Fruit fly (Drosophila melanogaster) whole organism, embryonic: ENCODE results near the gene Fgop2.

ENCODE experiments used
- CG10209 ChIP-seq: fragments of 200-800 bp; sonication (Bioruptor generic); optimal IDR thresholded peaks from 3 replicates; lab custom pipeline; 2017; ENCODE audit warnings: missing biosample characterization, mild to moderate bottlenecking, missing genetic modification characterization, missing genetic modification reagents
- CG10431 ChIP-seq: fragments of 200-800 bp; sonication (Bioruptor generic); optimal IDR thresholded peaks from 3 replicates; lab custom pipeline; 2018; ENCODE audit warnings: missing biosample characterization, mild to moderate bottlenecking, missing genetic modification characterization
- CG11456 ChIP-seq: fragments of 200-800 bp; sonication (Bioruptor generic); IDR thresholded peaks from 3 replicates; pipeline ENCODE4 v1.3.6; 2022; ENCODE audit warnings: missing biosample characterization, missing genetic modification characterization
- CG11560 ChIP-seq: fragments of 200-800 bp; sonication (Bioruptor generic); IDR thresholded peaks from 3 replicates; pipeline ENCODE4 v1.3.6; 2022; ENCODE audit warnings: missing biosample characterization, missing genetic modification characterization
- CG12744 ChIP-seq: fragments of 200-800 bp; sonication (Bioruptor generic); optimal IDR thresholded peaks from 2 replicates; lab custom pipeline; 2016; ENCODE audit warnings: missing biosample characterization, missing genetic modification characterization
- CG15011 ChIP-seq: fragments of 200-800 bp; sonication (Bioruptor generic); optimal IDR thresholded peaks from 3 replicates; lab custom pipeline; 2018; ENCODE audit warnings: missing biosample characterization, mild to moderate bottlenecking, missing genetic modification characterization
- CG15269 ChIP-seq: fragments of 200-800 bp; sonication (Bioruptor generic); optimal IDR thresholded peaks from 2 replicates; lab custom pipeline; 2018; ENCODE audit warnings: missing biosample characterization, mild to moderate bottlenecking, missing genetic modification characterization, moderate library complexity
- CG18599 ChIP-seq: fragments of 200-800 bp; sonication (Bioruptor generic); optimal IDR thresholded peaks from 3 replicates; lab custom pipeline; 2017; ENCODE audit warnings: missing biosample characterization, missing genetic modification characterization, mild to moderate bottlenecking, moderate library complexity, missing genetic modification reagents
- CG2120 ChIP-seq: fragments of 200-800 bp; sonication (Bioruptor generic); optimal IDR thresholded peaks from 3 replicates; lab custom pipeline; 2016; ENCODE audit warnings: missing biosample characterization, missing genetic modification characterization
- CG31365 ChIP-seq: fragments of 200-800 bp; sonication (Bioruptor generic); optimal IDR thresholded peaks from 2 replicates; lab custom pipeline; 2018; ENCODE audit warnings: missing biosample characterization, mild to moderate bottlenecking, missing genetic modification characterization
- CG31441 ChIP-seq: fragments of 200-800 bp; sonication (Bioruptor generic); IDR thresholded peaks from 2 replicates; pipeline ENCODE4 v1.3.6; 2022; ENCODE audit warnings: missing biosample characterization, missing genetic modification characterization
- CG34376 ChIP-seq: fragments of 200-800 bp; sonication (Bioruptor generic); optimal IDR thresholded peaks from 2 replicates; lab custom pipeline; 2018; ENCODE audit warnings: missing biosample characterization, mild to moderate bottlenecking, missing genetic modification characterization
- CG3838 ChIP-seq: fragments of 200-800 bp; sonication (Bioruptor generic); optimal IDR thresholded peaks from 3 replicates; lab custom pipeline; 2016; ENCODE audit warnings: missing biosample characterization, missing genetic modification characterization
- CG43689 ChIP-seq: fragments of 200-800 bp; sonication (Bioruptor generic); IDR thresholded peaks from 2 replicates; pipeline ENCODE4 v1.3.6; 2022; ENCODE audit warnings: missing biosample characterization, missing genetic modification characterization
- CG7357 ChIP-seq: fragments of 200-800 bp; sonication (Bioruptor generic); IDR thresholded peaks from 3 replicates; pipeline ENCODE4 v1.3.6; 2022; ENCODE audit warnings: missing biosample characterization, missing genetic modification characterization
- CG8944 ChIP-seq: fragments of 200-800 bp; sonication (Bioruptor generic); optimal IDR thresholded peaks from 3 replicates; lab custom pipeline; 2016; ENCODE audit warnings: missing biosample characterization, missing genetic modification characterization
- CG9727 ChIP-seq: fragments of 200-800 bp; sonication (Bioruptor generic); optimal IDR thresholded peaks from 3 replicates; lab custom pipeline; 2017; ENCODE audit warnings: missing biosample characterization, mild to moderate bottlenecking, missing genetic modification characterization
- CHES-1-like ChIP-seq: fragments of 200-800 bp; sonication (Bioruptor generic); optimal IDR thresholded peaks from 2 replicates; lab custom pipeline; 2016; ENCODE audit warnings: missing biosample characterization, missing genetic modification characterization
- Doc3 ChIP-seq: fragments of 200-800 bp; sonication (Bioruptor generic); IDR thresholded peaks from 3 replicates; pipeline ENCODE4 v1.3.6; 2022; ENCODE audit warnings: missing biosample characterization, missing genetic modification characterization; ENCODE audit not compliant: partially characterized antibody
- Dref ChIP-seq: fragments of 200-800 bp; sonication (Bioruptor generic); IDR thresholded peaks from 2 replicates; pipeline ENCODE4 v1.3.6; 2022; ENCODE audit warnings: missing biosample characterization, missing genetic modification characterization
- Eip74EF ChIP-seq, 2 experiments: fragments of 200-800 bp in 1 of 2; fragments of >200 bp in 1 of 2; sonication (Bioruptor generic) in 1 of 2; optimal IDR thresholded peaks; 2 replicates each; lab custom pipeline; 2017 to 2019; ENCODE audit warnings: missing biosample characterization in 2 of 2, missing genetic modification characterization in 2 of 2, mild to moderate bottlenecking in 1 of 2, moderate library complexity in 1 of 2
- GATAe ChIP-seq: fragments of 200-800 bp; sonication (Bioruptor generic); conservative IDR thresholded peaks from 2 replicates; pipeline ENCODE4 v1.3.6; 2022; ENCODE audit warnings: missing biosample characterization, missing genetic modification characterization
- HLH54F ChIP-seq: fragments of 200-800 bp; sonication (Bioruptor generic); optimal IDR thresholded peaks from 3 replicates; lab custom pipeline; 2016; ENCODE audit warnings: missing biosample characterization, missing genetic modification characterization
- HmgD ChIP-seq: fragments of 200-800 bp; sonication (Bioruptor generic); optimal IDR thresholded peaks from 3 replicates; lab custom pipeline; 2016; ENCODE audit warnings: missing biosample characterization, missing genetic modification characterization
- HmgZ ChIP-seq: fragments of 200-800 bp; sonication (Bioruptor generic); optimal IDR thresholded peaks from 2 replicates; lab custom pipeline; 2018; ENCODE audit warnings: missing biosample characterization, mild to moderate bottlenecking, missing genetic modification characterization
- Kr ChIP-seq: fragments of 200-800 bp; sonication (Bioruptor generic); optimal IDR thresholded peaks from 2 replicates; lab custom pipeline; 2017; ENCODE audit warnings: missing biosample characterization, mild to moderate bottlenecking, missing genetic modification characterization
- Lim3 ChIP-seq: fragments of 200-800 bp; sonication (Bioruptor generic); IDR thresholded peaks from 2 replicates; pipeline ENCODE4 v1.3.6; 2022; ENCODE audit warnings: missing biosample characterization, missing genetic modification characterization
- Med ChIP-seq: fragments of 200-800 bp; sonication (Bioruptor generic); peaks from one replicate; lab custom pipeline; 2016; ENCODE audit warnings: missing biosample characterization, missing genetic modification characterization, mild to moderate bottlenecking, inconsistent platforms, moderate library complexity
- NC2β ChIP-seq: fragments of 200-800 bp; sonication (Bioruptor generic); optimal IDR thresholded peaks from 2 replicates; lab custom pipeline; 2016; ENCODE audit warnings: missing biosample characterization, missing genetic modification characterization
- Nf-YA ChIP-seq: fragments of 200-800 bp; sonication (Bioruptor generic); IDR thresholded peaks from 2 replicates; pipeline ENCODE4 v1.3.6; 2022; ENCODE audit warnings: missing biosample characterization, missing genetic modification characterization
- PHDP ChIP-seq: fragments of 200-800 bp; sonication (Bioruptor generic); optimal IDR thresholded peaks from 3 replicates; lab custom pipeline; 2018; ENCODE audit warnings: missing biosample characterization, mild to moderate bottlenecking, missing genetic modification characterization, moderate library complexity
- Ssrp ChIP-seq: fragments of 200-800 bp; sonication (Bioruptor generic); optimal IDR thresholded peaks from 2 replicates; lab custom pipeline; 2018; ENCODE audit warnings: missing biosample characterization, mild to moderate bottlenecking, missing genetic modification characterization, moderate library complexity
- Tbp ChIP-seq: fragments of >200 bp; optimal IDR thresholded peaks from 2 replicates; lab custom pipeline; 2018; ENCODE audit warnings: missing biosample characterization, missing genetic modification characterization
- caup ChIP-seq: fragments of 200-800 bp; sonication (Bioruptor generic); optimal IDR thresholded peaks from 3 replicates; lab custom pipeline; 2017; ENCODE audit warnings: missing biosample characterization, mild to moderate bottlenecking, missing genetic modification characterization, moderate library complexity; ENCODE audit not compliant: severe bottlenecking
- cg ChIP-seq: fragments of 200-800 bp; sonication (Bioruptor generic); optimal IDR thresholded peaks from 3 replicates; lab custom pipeline; 2019; ENCODE audit warnings: missing biosample characterization, mild to moderate bottlenecking, missing genetic modification characterization, moderate library complexity
- chn ChIP-seq: fragments of 200-800 bp; sonication (Bioruptor generic); optimal IDR thresholded peaks from 2 replicates; lab custom pipeline; 2016; ENCODE audit warnings: missing biosample characterization, missing genetic modification characterization
- disco-r ChIP-seq: fragments of 200-800 bp; sonication (Bioruptor generic); optimal IDR thresholded peaks from 2 replicates; lab custom pipeline; 2016; ENCODE audit warnings: missing biosample characterization, missing genetic modification characterization
- fd3F ChIP-seq: fragments of 200-800 bp; sonication (Bioruptor generic); optimal IDR thresholded peaks from 2 replicates; lab custom pipeline; 2018; ENCODE audit warnings: missing biosample characterization, mild to moderate bottlenecking, missing genetic modification characterization, moderate library complexity
- ftz-f1 ChIP-seq: fragments of 200-800 bp; sonication (Bioruptor generic); optimal IDR thresholded peaks from 2 replicates; lab custom pipeline; 2016; ENCODE audit warnings: missing biosample characterization, missing genetic modification characterization
- fu2 ChIP-seq: fragments of 200-800 bp; sonication (Bioruptor generic); optimal IDR thresholded peaks from 2 replicates; lab custom pipeline; 2016; ENCODE audit warnings: missing biosample characterization, missing genetic modification characterization
- gro ChIP-seq: fragments of 200-800 bp; sonication (Bioruptor generic); optimal IDR thresholded peaks from 2 replicates; lab custom pipeline; 2016; ENCODE audit warnings: missing biosample characterization, missing genetic modification characterization
- kah ChIP-seq: fragments of 200-800 bp; sonication (Bioruptor generic); optimal IDR thresholded peaks from 2 replicates; lab custom pipeline; 2018; ENCODE audit warnings: missing biosample characterization, mild to moderate bottlenecking, missing genetic modification characterization
- nmo ChIP-seq: fragments of 200-800 bp; sonication (Bioruptor generic); optimal IDR thresholded peaks from 2 replicates; lab custom pipeline; 2018; ENCODE audit warnings: missing biosample characterization, mild to moderate bottlenecking, missing genetic modification characterization, moderate library complexity
- onecut ChIP-seq: fragments of 200-800 bp; sonication (Bioruptor generic); IDR thresholded peaks from 2 replicates; pipeline ENCODE4 v1.3.6; 2022; ENCODE audit warnings: missing biosample characterization, missing genetic modification characterization
- psq ChIP-seq: fragments of 200-800 bp; sonication (Bioruptor generic); optimal IDR thresholded peaks from 2 replicates; lab custom pipeline; 2017; ENCODE audit warnings: missing biosample characterization, missing genetic modification characterization
- ro ChIP-seq: fragments of 200-800 bp; sonication (Bioruptor generic); IDR thresholded peaks from 2 replicates; pipeline ENCODE4 v1.3.6; 2022; ENCODE audit warnings: missing biosample characterization, missing genetic modification characterization
- run ChIP-seq: fragments of 200-800 bp; sonication (Bioruptor generic); optimal IDR thresholded peaks from 3 replicates; lab custom pipeline; 2018; ENCODE audit warnings: missing biosample characterization, mild to moderate bottlenecking, missing genetic modification characterization
- sna ChIP-seq: fragments of 200-800 bp; sonication (Bioruptor generic); IDR thresholded peaks from 2 replicates; pipeline ENCODE4 v1.3.6; 2022; ENCODE audit warnings: missing biosample characterization, missing genetic modification characterization; ENCODE audit not compliant: partially characterized antibody
- tgo ChIP-seq: fragments of 200-800 bp; sonication (Bioruptor generic); IDR thresholded peaks from 3 replicates; pipeline ENCODE4 v1.3.6; 2022; ENCODE audit warnings: missing biosample characterization, missing genetic modification characterization
- tna ChIP-seq: fragments of 200-800 bp; sonication (Bioruptor generic); IDR thresholded peaks from 2 replicates; pipeline ENCODE4 v1.3.6; 2022; ENCODE audit warnings: missing biosample characterization, missing genetic modification characterization; ENCODE audit not compliant: partially characterized antibody

The Fgop2 gene

DNA sequence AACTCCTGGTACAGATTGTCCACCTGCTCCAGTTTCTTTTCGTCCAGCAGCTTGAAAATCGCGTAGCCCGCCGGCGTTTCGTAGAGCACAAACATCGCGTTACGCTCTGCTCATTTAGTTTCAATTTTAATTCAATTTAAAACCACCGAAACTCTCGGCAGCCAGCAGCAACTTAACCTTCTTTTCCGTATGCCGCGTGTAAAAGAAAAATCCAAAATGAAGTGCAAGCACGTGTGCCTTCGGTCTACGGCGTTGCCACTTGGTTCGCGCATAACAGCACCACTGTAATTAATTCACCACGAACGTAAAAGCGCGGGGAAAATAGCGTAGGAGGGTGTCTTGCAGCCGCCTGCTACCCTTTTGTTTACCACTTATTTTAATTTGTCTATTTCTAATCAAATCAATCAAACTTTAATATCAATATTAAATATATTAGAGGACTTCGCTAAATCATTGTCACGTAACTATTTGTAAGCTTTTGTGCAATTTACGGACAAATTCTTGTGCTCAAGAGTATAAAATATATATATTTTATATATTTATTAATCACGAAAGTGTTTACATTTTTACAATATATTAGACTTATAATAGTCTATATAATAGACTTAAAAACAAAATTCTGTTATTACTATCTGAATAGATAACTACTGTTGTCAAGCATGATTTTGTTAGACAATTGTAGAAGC, 26.4 kb downstream of the Fgop2 start, which contains the start of gene nop5 (continued):
- no peak for TF ChIP-seq HLH54F (GFP tag; lab: Kevin White, UChicago)
- TF ChIP-seq CG3838 = no peak
- TF ChIP-seq Kr (GFP tag; lab: Kevin White, UChicago) = no peak
- 0 out of 2 replicates have a peak, but pooled peaks have one; percentile 4 for TF ChIP-seq onecut (GFP tag; lab: Robert Waterston, UW)
- peak in 1 of 2 experiments; percentile 67 for TF ChIP-seq Eip74EF (GFP tag; optimal IDR thresholded peaks at IDR 0.05; lab: Kevin White, UChicago)
- no peak for TF ChIP-seq GATAe (GFP tag; lab: Robert Waterston, UW)
- TF ChIP-seq CG9727 (GFP tag; lab: Kevin White, UChicago) = peak; percentile 81
- TF ChIP-seq CG11560 = no peak
- peak; percentile 67 for TF ChIP-seq Ssrp (tag; lab: Kevin White, UChicago)
- TF ChIP-seq PHDP (tag; lab: Kevin White, UChicago) = peak; percentile 36
- no peak; the same call in 2 of the 3 replicates for TF ChIP-seq tgo (GFP tag; lab: Robert Waterston, UW)
- no peak for TF ChIP-seq CG31365
- TF ChIP-seq Nf-YA (GFP tag; lab: Robert Waterston, UW) = no peak
- TF ChIP-seq psq (GFP tag; lab: Kevin White, UChicago) = peak; percentile 20
- TF ChIP-seq CG8944 = no peak
- peak; percentile 60 for TF ChIP-seq CG18599
- TF ChIP-seq CG11456 = 0 out of 3 replicates have a peak, but pooled peaks have one; percentile 8
- TF ChIP-seq sna (GFP tag; lab: Robert Waterston, UW) = no peak
- TF ChIP-seq CG10431 = peak; percentile 81
- no peak for TF ChIP-seq HmgD
- peak; percentile 73 for TF ChIP-seq CG10209
- no peak for TF ChIP-seq chn
- TF ChIP-seq fu2 = no peak
- TF ChIP-seq CG7357 (GFP tag; lab: Robert Waterston, UW) = no peak
- no peak for TF ChIP-seq run
- TF ChIP-seq CG31441 (GFP tag; lab: Robert Waterston, UW) = peak; percentile 12; the same call in 1 of the 2 replicates
- TF ChIP-seq ftz-f1 (GFP tag; lab: Kevin White, UChicago) = peak; percentile 44
- peak; percentile 37 for TF ChIP-seq caup
- TF ChIP-seq CG34376 (GFP tag; lab: Kevin White, UChicago) = peak; percentile 33
- no peak for TF ChIP-seq CG15269 (tag; lab: Kevin White, UChicago)
- TF ChIP-seq disco-r (GFP tag; lab: Kevin White, UChicago) = no peak
- peak; percentile 35 for TF ChIP-seq CG2120 (GFP tag; lab: Kevin White, UChicago)
- TF ChIP-seq Doc3 (GFP tag; lab: Robert Waterston, UW) = no peak
- no peak for TF ChIP-seq CHES-1-like
- TF ChIP-seq fd3F (GFP tag; lab: Kevin White, UChicago) = peak; percentile 63
- TF ChIP-seq NC2β = no peak
- no peak for TF ChIP-seq Tbp
- no peak for TF ChIP-seq Lim3 (GFP tag; lab: Robert Waterston, UW)
- TF ChIP-seq ro (GFP tag; lab: Robert Waterston, UW) = no peak
- TF ChIP-seq nmo (GFP tag; lab: Kevin White, UChicago) = peak; percentile 81
- peak; percentile 3 for TF ChIP-seq gro
- no peak for TF ChIP-seq CG15011 (GFP tag; lab: Kevin White, UChicago)
- TF ChIP-seq CG12744 (GFP tag; lab: Kevin White, UChicago) = no peak
- no peak for TF ChIP-seq Dref (GFP tag; lab: Robert Waterston, UW)
- no peak for TF ChIP-seq tna
- TF ChIP-seq HmgZ (tag; lab: Kevin White, UChicago) = no peak
- TF ChIP-seq Med (GFP tag; lab: Kevin White, UChicago) = peak; percentile 89
- TF ChIP-seq kah (GFP tag; lab: Kevin White, UChicago) = peak; percentile 33
- TF ChIP-seq cg = peak; percentile 24
- no peak for TF ChIP-seq CG43689 (GFP tag; lab: Robert Waterston, UW)
